Worm (Caenorhabditis elegans): ENCODE data around the gene Y40B10A.5.

- TF ChIP-seq dao-5 (tag; optimal IDR thresholded peaks at IDR 0.05) (no peak), him-1 (tag; optimal IDR thresholded peaks at IDR 0.05) (no peak), W03F9.2 (tag; optimal IDR thresholded peaks at IDR 0.05) (no peak)
Measured at ce11 chrV:2053509-2053908, 7.7 kb upstream of the Y40B10A.5 start, which contains the start of gene comt-5.

Data from whole organism, L4/young adult.